Fruit fly (Drosophila melanogaster) whole organism, embryonic: ENCODE measurements around the gene hbt.

Source experiments
- BEAF-32 ChIP-seq: fragments of 200-800 bp; sonication (Bioruptor generic); optimal IDR thresholded peaks from 3 replicates; lab custom pipeline; 2017; ENCODE audit warnings: missing biosample characterization, missing genetic modification characterization, mild to moderate bottlenecking, moderate library complexity, missing genetic modification reagents
- CG10209 ChIP-seq: fragments of 200-800 bp; sonication (Bioruptor generic); optimal IDR thresholded peaks from 3 replicates; lab custom pipeline; 2017; ENCODE audit warnings: missing biosample characterization, mild to moderate bottlenecking, missing genetic modification characterization, missing genetic modification reagents
- CG12155 ChIP-seq: fragments of 200-800 bp; sonication (Bioruptor generic); optimal IDR thresholded peaks from 3 replicates; lab custom pipeline; 2016; ENCODE audit warnings: missing biosample characterization, missing genetic modification characterization
- CG1233 ChIP-seq: fragments of 200-800 bp; sonication (Bioruptor generic); optimal IDR thresholded peaks from 4 replicates; lab custom pipeline; 2018; ENCODE audit warnings: missing biosample characterization, mild to moderate bottlenecking, missing genetic modification characterization
- CG14667 ChIP-seq: fragments of 200-800 bp; sonication (Bioruptor generic); IDR thresholded peaks from 2 replicates; pipeline ENCODE4 v1.3.6; 2022; ENCODE audit warnings: missing biosample characterization, missing genetic modification characterization
- CG15696 ChIP-seq: fragments of 200-800 bp; sonication (Bioruptor generic); optimal IDR thresholded peaks from 2 replicates; lab custom pipeline; 2019; ENCODE audit warnings: missing biosample characterization, mild to moderate bottlenecking, missing genetic modification characterization, moderate library complexity
- CG1792 ChIP-seq: fragments of 200-800 bp; sonication (Bioruptor generic); optimal IDR thresholded peaks from 2 replicates; lab custom pipeline; 2016; ENCODE audit warnings: missing biosample characterization, missing genetic modification characterization
- CG3281 ChIP-seq: fragments of 200-800 bp; sonication (Bioruptor generic); optimal IDR thresholded peaks from 3 replicates; lab custom pipeline; 2017; ENCODE audit warnings: missing biosample characterization, mild to moderate bottlenecking, missing genetic modification characterization
- CG4404 ChIP-seq: fragments of 200-800 bp; sonication (Bioruptor generic); IDR thresholded peaks from 2 replicates; pipeline ENCODE4 v1.3.6; 2022; ENCODE audit warnings: missing biosample characterization, missing genetic modification characterization
- CG4854 ChIP-seq: fragments of 200-800 bp; sonication (Bioruptor generic); optimal IDR thresholded peaks from 2 replicates; lab custom pipeline; 2016; ENCODE audit warnings: missing biosample characterization, missing genetic modification characterization, inconsistent platforms
- CG7357 ChIP-seq: fragments of 200-800 bp; sonication (Bioruptor generic); IDR thresholded peaks from 3 replicates; pipeline ENCODE4 v1.3.6; 2022; ENCODE audit warnings: missing biosample characterization, missing genetic modification characterization
- CG9817 ChIP-seq: fragments of 200-800 bp; sonication (Bioruptor generic); optimal IDR thresholded peaks from 2 replicates; lab custom pipeline; 2018; ENCODE audit warnings: missing biosample characterization, mild to moderate bottlenecking, missing genetic modification characterization, moderate library complexity
- D19B ChIP-seq: fragments of 200-800 bp; sonication (Bioruptor generic); optimal IDR thresholded peaks from 2 replicates; lab custom pipeline; 2017; ENCODE audit warnings: missing biosample characterization, mild to moderate bottlenecking, missing genetic modification characterization
- Dek ChIP-seq: fragments of 200-800 bp; sonication (Bioruptor generic); optimal IDR thresholded peaks from 3 replicates; lab custom pipeline; 2019; ENCODE audit warnings: missing biosample characterization, mild to moderate bottlenecking, missing genetic modification characterization, moderate library complexity
- Dll ChIP-seq: fragments of 200-800 bp; sonication (Bioruptor generic); IDR thresholded peaks from 4 replicates; pipeline ENCODE4 v1.3.6; 2022; ENCODE audit warnings: missing biosample characterization, missing genetic modification characterization; ENCODE audit not compliant: partially characterized antibody
- ERR ChIP-seq: fragments of 200-800 bp; sonication (Bioruptor generic); optimal IDR thresholded peaks from 2 replicates; lab custom pipeline; 2016; ENCODE audit warnings: missing biosample characterization, missing genetic modification characterization
- Ets65A ChIP-seq: fragments of 200-800 bp; sonication (Bioruptor generic); peaks from one replicate; lab custom pipeline; 2016; ENCODE audit warnings: missing biosample characterization, missing genetic modification characterization
- H2.0 ChIP-seq: fragments of 200-800 bp; sonication (Bioruptor generic); IDR thresholded peaks from 2 replicates; pipeline ENCODE4 v1.3.6; 2022; ENCODE audit warnings: missing biosample characterization, missing genetic modification characterization
- Max ChIP-seq: fragments of 200-800 bp; sonication (Bioruptor generic); optimal IDR thresholded peaks from 2 replicates; lab custom pipeline; 2016; ENCODE audit warnings: missing biosample characterization, mild to moderate bottlenecking, missing genetic modification characterization
- NFAT ChIP-seq: fragments of 200-800 bp; sonication (Bioruptor generic); IDR thresholded peaks from 2 replicates; pipeline ENCODE4 v1.3.6; 2022; ENCODE audit warnings: missing biosample characterization, missing genetic modification characterization
- Rfx ChIP-seq: fragments of 200-800 bp; sonication (Bioruptor generic); IDR thresholded peaks from 2 replicates; pipeline ENCODE4 v1.3.6; 2022; ENCODE audit warnings: missing biosample characterization, missing genetic modification characterization
- Sry-β ChIP-seq: fragments of 200-800 bp; sonication (Bioruptor generic); optimal IDR thresholded peaks from 2 replicates; lab custom pipeline; 2018; ENCODE audit warnings: missing biosample characterization, mild to moderate bottlenecking, missing genetic modification characterization, moderate library complexity
- Xrp1 ChIP-seq: fragments of 200-800 bp; sonication (Bioruptor generic); IDR thresholded peaks from 2 replicates; pipeline ENCODE4 v1.3.6; 2022; ENCODE audit warnings: missing biosample characterization, missing genetic modification characterization
- al ChIP-seq: fragments of 200-800 bp; sonication (Bioruptor generic); IDR thresholded peaks from 2 replicates; pipeline ENCODE4 v1.3.6; 2022; ENCODE audit warnings: missing biosample characterization, missing genetic modification characterization
- az2 ChIP-seq: fragments of 200-800 bp; sonication (Bioruptor generic); optimal IDR thresholded peaks from 3 replicates; lab custom pipeline; 2016; ENCODE audit warnings: missing biosample characterization, missing genetic modification characterization
- bab2 ChIP-seq: fragments of 200-800 bp; sonication (Bioruptor generic); optimal IDR thresholded peaks from 2 replicates; lab custom pipeline; 2016; ENCODE audit warnings: missing biosample characterization, missing genetic modification characterization
- bsh ChIP-seq, 2 experiments: fragments of 200-800 bp; sonication (Bioruptor generic); optimal IDR thresholded peaks; 2 replicates each; lab custom pipeline; 2017 to 2018; ENCODE audit warnings: mild to moderate bottlenecking in 2 of 2, missing biosample characterization in 2 of 2, missing genetic modification characterization in 2 of 2, moderate library complexity in 1 of 2
- croc ChIP-seq: fragments of 200-800 bp; sonication (Bioruptor generic); conservative IDR thresholded peaks from 3 replicates; pipeline ENCODE4 v1.3.6; 2022; ENCODE audit warnings: missing biosample characterization, missing genetic modification characterization
- danr ChIP-seq: fragments of 200-800 bp; sonication (Bioruptor generic); IDR thresholded peaks from 2 replicates; pipeline ENCODE4 v1.3.6; 2022; ENCODE audit warnings: missing biosample characterization, missing genetic modification characterization
- ewg ChIP-seq: fragments of 200-800 bp; sonication (Bioruptor generic); optimal IDR thresholded peaks from 3 replicates; lab custom pipeline; 2017; ENCODE audit warnings: mild to moderate bottlenecking, missing biosample characterization, missing genetic modification reagents, missing genetic modification characterization
- fd3F ChIP-seq: fragments of 200-800 bp; sonication (Bioruptor generic); optimal IDR thresholded peaks from 2 replicates; lab custom pipeline; 2018; ENCODE audit warnings: missing biosample characterization, mild to moderate bottlenecking, missing genetic modification characterization, moderate library complexity
- ftz-f1 ChIP-seq: fragments of 200-800 bp; sonication (Bioruptor generic); optimal IDR thresholded peaks from 2 replicates; lab custom pipeline; 2016; ENCODE audit warnings: missing biosample characterization, missing genetic modification characterization
- hbn ChIP-seq: fragments of 200-800 bp; sonication (Bioruptor generic); IDR thresholded peaks from 2 replicates; pipeline ENCODE4 v1.3.6; 2022; ENCODE audit warnings: missing biosample characterization, missing genetic modification characterization; ENCODE audit not compliant: partially characterized antibody
- kay ChIP-seq: fragments of 200-800 bp; sonication (Bioruptor generic); optimal IDR thresholded peaks from 2 replicates; lab custom pipeline; 2016; ENCODE audit warnings: missing biosample characterization, missing genetic modification characterization
- pb ChIP-seq: fragments of 200-800 bp; sonication (Bioruptor generic); optimal IDR thresholded peaks from 3 replicates; lab custom pipeline; 2016; ENCODE audit warnings: missing biosample characterization, missing genetic modification characterization
- pho ChIP-seq: fragments of 200-800 bp; sonication (Bioruptor generic); optimal IDR thresholded peaks from 2 replicates; lab custom pipeline; 2016; ENCODE audit warnings: missing biosample characterization, missing genetic modification characterization
- scrt ChIP-seq: fragments of 200-800 bp; sonication (Bioruptor generic); optimal IDR thresholded peaks from 2 replicates; lab custom pipeline; 2018; ENCODE audit warnings: missing biosample characterization, mild to moderate bottlenecking, missing genetic modification characterization, moderate library complexity
- sqz ChIP-seq: fragments of 200-800 bp; sonication (Bioruptor generic); optimal IDR thresholded peaks from 3 replicates; lab custom pipeline; 2018; ENCODE audit warnings: missing biosample characterization, mild to moderate bottlenecking, missing genetic modification characterization
- trh ChIP-seq: fragments of 200-800 bp; sonication (Bioruptor generic); optimal IDR thresholded peaks from 2 replicates; lab custom pipeline; 2016; ENCODE audit warnings: missing biosample characterization, missing genetic modification characterization
- zfh2 ChIP-seq: fragments of 200-800 bp; sonication (Bioruptor generic); optimal IDR thresholded peaks from 2 replicates; lab custom pipeline; 2016; ENCODE audit warnings: missing biosample characterization, missing genetic modification characterization

hbt gene

dm6 chr2L:13286456-13286855 lies 44.5 kb downstream of the hbt start, which contains the start of the genes Drep4 and Uvrag (continued):
- TF ChIP-seq Sry-β (GFP tag; lab: Kevin White, UChicago) (peak; percentile 97), az2 (peak; percentile 60), D19B (peak; percentile 18), Xrp1 (GFP tag; lab: Robert Waterston, UW) (peak; percentile 77), pb (GFP tag; lab: Kevin White, UChicago) (no peak), CG7357 (0 out of 3 replicates have a peak, but pooled peaks have one; percentile 22), NFAT (GFP tag; lab: Robert Waterston, UW) (peak; percentile 44; the same call in 1 of the 2 replicates), al (GFP tag; lab: Robert Waterston, UW) (peak; percentile 68), CG12155 (GFP tag; lab: Kevin White, UChicago) (peak; percentile 68), CG1792 (GFP tag; lab: Kevin White, UChicago) (no peak), CG4404 (peak; percentile 32; the same call in 1 of the 2 replicates), fd3F (peak; percentile 51), croc (GFP tag; lab: Robert Waterston, UW) (peak; percentile 39; the same call in 2 of the 3 replicates), hbn (GFP tag; lab: Robert Waterston, UW) (no peak), Rfx (GFP tag; lab: Robert Waterston, UW) (peak; percentile 78), bsh (GFP tag; optimal IDR thresholded peaks at IDR 0.05; lab: Kevin White, UChicago) (peak in 1 of 2 experiments; percentile 59), danr (GFP tag; lab: Robert Waterston, UW) (no peak), CG1233 (GFP tag; lab: Kevin White, UChicago) (peak; percentile 39), Dll (GFP tag; lab: Robert Waterston, UW) (no peak), CG15696 (tag; lab: Kevin White, UChicago) (peak; percentile 76), sqz (GFP tag; lab: Kevin White, UChicago) (peak; percentile 90), CG10209 (GFP tag; lab: Kevin White, UChicago) (peak; percentile 77), ERR (GFP tag; lab: Kevin White, UChicago) (no peak), BEAF-32 (peak; percentile 33), CG3281 (GFP tag; lab: Kevin White, UChicago) (no peak), zfh2 (GFP tag; lab: Kevin White, UChicago) (peak; percentile 50), trh (GFP tag; lab: Kevin White, UChicago) (peak; percentile 20), bab2 (GFP tag; lab: Kevin White, UChicago) (peak; percentile 32), pho (GFP tag; lab: Kevin White, UChicago) (peak; percentile 1), Dek (tag; lab: Kevin White, UChicago) (peak; percentile 63), CG14667 (GFP tag; lab: Robert Waterston, UW) (peak; percentile 34; the same call in 1 of the 2 replicates), CG9817 (tag; lab: Kevin White, UChicago) (peak; percentile 71), CG4854 (GFP tag; lab: Kevin White, UChicago) (no peak), kay (GFP tag; lab: Kevin White, UChicago) (peak; percentile 40), Max (peak; percentile 30)
- TF ChIP-seq, all 482 proteins: peak for 156

dm6 chr2L:13285791-13286190 lies 45.1 kb downstream of the hbt start:
- TF ChIP-seq ewg (GFP tag; lab: Kevin White, UChicago) (peak; percentile 77), scrt (GFP tag; lab: Kevin White, UChicago) (peak; percentile 92), H2.0 (no peak), Ets65A (peak; percentile 56), ftz-f1 (GFP tag; lab: Kevin White, UChicago) (peak; percentile 34)
